Worm (Caenorhabditis elegans) whole organism, L3 larva: ENCODE measurements around the gene C49F5.5.

ENCODE experiments used
- ama-1 ChIP-seq: fragments of 150-350 bp; optimal IDR thresholded peaks from 2 replicates; lab custom pipeline; 2018
- eor-1 ChIP-seq, 2 experiments: fragments of 150-350 bp; optimal IDR thresholded peaks; 2 replicates each; lab custom pipeline; 2014 to 2018; ENCODE audit warnings: missing biosample characterization in 2 of 2, missing genetic modification characterization in 2 of 2
- jun-1 ChIP-seq: fragments of 150-350 bp; optimal IDR thresholded peaks from 2 replicates; lab custom pipeline; 2014; ENCODE audit warnings: missing biosample characterization, missing genetic modification reagents, missing genetic modification characterization
- nhr-11 ChIP-seq: fragments of 150-350 bp; optimal IDR thresholded peaks from 2 replicates; lab custom pipeline; 2014; ENCODE audit warnings: missing biosample characterization, missing genetic modification characterization
- nhr-12 ChIP-seq: fragments of 150-350 bp; optimal IDR thresholded peaks from 2 replicates; lab custom pipeline; 2014; ENCODE audit warnings: missing biosample characterization, missing genetic modification characterization
- nhr-23 ChIP-seq: fragments of 150-350 bp; optimal IDR thresholded peaks from 2 replicates; lab custom pipeline; 2014; ENCODE audit warnings: missing biosample characterization, missing genetic modification reagents, missing genetic modification characterization
- pha-4 ChIP-seq: fragments of 150-350 bp; optimal IDR thresholded peaks from 2 replicates; lab custom pipeline; 2014; ENCODE audit warnings: missing biosample characterization, missing genetic modification reagents, missing genetic modification characterization
- pqm-1 ChIP-seq: fragments of 150-350 bp; optimal IDR thresholded peaks from 2 replicates; lab custom pipeline; 2017; ENCODE audit warnings: missing biosample characterization, missing genetic modification characterization, inconsistent platforms

DNA sequence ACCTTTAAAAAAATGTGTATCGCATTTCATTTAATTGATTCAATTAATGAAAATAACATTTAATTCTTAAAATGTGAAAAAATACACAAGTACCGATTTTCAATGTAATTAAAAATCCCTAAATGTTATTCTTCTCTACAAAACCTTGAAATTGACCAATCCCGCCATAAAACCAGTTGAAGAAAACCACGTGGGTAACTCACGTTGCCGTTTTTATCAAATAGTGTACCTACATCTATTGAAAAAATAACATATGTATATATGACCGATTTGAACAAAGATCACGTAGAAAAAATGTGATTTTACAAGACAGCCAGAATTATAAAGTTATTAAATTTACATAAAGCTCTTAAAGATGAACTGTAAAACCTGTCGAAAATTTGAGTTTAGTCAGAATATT, 20.8 kb upstream of the C49F5.5 start:
- no peak for TF ChIP-seq ama-1 (lab: Kevin White, UChicago)
- TF ChIP-seq jun-1, result no peak
- TF ChIP-seq eor-1 (tag; optimal IDR thresholded peaks at IDR 0.05; lab: Kevin White, UChicago), result no peak
- TF ChIP-seq nhr-11 (tag; lab: Kevin White, UChicago), result no peak
- TF ChIP-seq pqm-1 (tag; lab: Kevin White, UChicago), result no peak
- TF ChIP-seq nhr-23 (tag; lab: Kevin White, UChicago), result peak; percentile 3
- TF ChIP-seq nhr-12, result no peak
- TF ChIP-seq pha-4 (tag; lab: Kevin White, UChicago), result no peak
